Fruit fly (Drosophila melanogaster) whole organism, prepupa: ENCODE results near the gene msi.

ENCODE experiments used
- Blimp-1 ChIP-seq: fragments of 200-800 bp; sonication (Bioruptor generic); optimal IDR thresholded peaks from 3 replicates; lab custom pipeline; 2017; ENCODE audit warnings: missing biosample characterization, missing genetic modification characterization, mild to moderate bottlenecking, moderate library complexity, missing genetic modification reagents
- CG10631 ChIP-seq: fragments of 200-800 bp; sonication (Bioruptor generic); optimal IDR thresholded peaks from 2 replicates; lab custom pipeline; 2016; ENCODE audit warnings: missing biosample characterization, missing genetic modification characterization
- CG10669 ChIP-seq: fragments of 200-800 bp; sonication (Bioruptor generic); optimal IDR thresholded peaks from 3 replicates; lab custom pipeline; 2018; ENCODE audit warnings: missing biosample characterization, mild to moderate bottlenecking, missing genetic modification characterization, moderate library complexity
- CG11294 ChIP-seq: fragments of 200-800 bp; sonication (Bioruptor generic); IDR thresholded peaks from 2 replicates; pipeline ENCODE4 v1.3.6; 2022; ENCODE audit warnings: missing biosample characterization, missing genetic modification characterization
- CG11762 ChIP-seq: fragments of 200-800 bp; sonication (Bioruptor generic); optimal IDR thresholded peaks from 3 replicates; lab custom pipeline; 2016; ENCODE audit warnings: missing biosample characterization, missing genetic modification characterization; ENCODE audit not compliant: insufficient read depth
- CG11902 ChIP-seq: fragments of 200-800 bp; sonication (Bioruptor generic); optimal IDR thresholded peaks from 3 replicates; lab custom pipeline; 2016; ENCODE audit warnings: missing biosample characterization, missing genetic modification characterization
- CG15336 ChIP-seq: fragments of 200-800 bp; sonication (Bioruptor generic); IDR thresholded peaks from 2 replicates; pipeline ENCODE4 v1.3.6; 2022; ENCODE audit warnings: missing biosample characterization, missing genetic modification characterization
- CG16779 ChIP-seq: fragments of 200-800 bp; sonication (Bioruptor generic); optimal IDR thresholded peaks from 3 replicates; lab custom pipeline; 2017; ENCODE audit warnings: missing biosample characterization, mild to moderate bottlenecking, missing genetic modification characterization
- CG3032 ChIP-seq: fragments of 200-800 bp; optimal IDR thresholded peaks from 2 replicates; lab custom pipeline; 2019; ENCODE audit warnings: missing biosample characterization, mild to moderate bottlenecking, missing genetic modification characterization, moderate library complexity
- CG31627 ChIP-seq: fragments of 200-800 bp; sonication (Bioruptor generic); optimal IDR thresholded peaks from 3 replicates; lab custom pipeline; 2016; ENCODE audit warnings: missing biosample characterization, missing genetic modification characterization
- CG34406 ChIP-seq: fragments of 200-800 bp; sonication (Bioruptor generic); optimal IDR thresholded peaks from 3 replicates; lab custom pipeline; 2016; ENCODE audit warnings: missing biosample characterization, missing genetic modification characterization
- CG3919 ChIP-seq: fragments of 200-800 bp; sonication (Bioruptor generic); optimal IDR thresholded peaks from 3 replicates; lab custom pipeline; 2016; ENCODE audit warnings: missing biosample characterization, missing genetic modification characterization
- CG4318 ChIP-seq: fragments of 200-800 bp; sonication (Bioruptor generic); optimal IDR thresholded peaks from 3 replicates; lab custom pipeline; 2017; ENCODE audit warnings: missing biosample characterization, mild to moderate bottlenecking, missing genetic modification characterization
- CG6163 ChIP-seq: fragments of 200-800 bp; sonication (Bioruptor generic); IDR thresholded peaks from 3 replicates; pipeline ENCODE4 v1.3.6; 2022; ENCODE audit warnings: missing biosample characterization, missing genetic modification characterization
- CG6276 ChIP-seq: fragments of 200-800 bp; sonication (Bioruptor generic); optimal IDR thresholded peaks from 2 replicates; lab custom pipeline; 2017; ENCODE audit warnings: missing biosample characterization, mild to moderate bottlenecking, missing genetic modification characterization
- CG6792 ChIP-seq: fragments of 200-800 bp; sonication (Bioruptor generic); optimal IDR thresholded peaks from 3 replicates; lab custom pipeline; 2016; ENCODE audit warnings: missing biosample characterization, missing genetic modification characterization
- CG6808 ChIP-seq: fragments of 200-800 bp; sonication (Bioruptor generic); optimal IDR thresholded peaks from 3 replicates; lab custom pipeline; 2017; ENCODE audit warnings: missing biosample characterization, missing genetic modification characterization, mild to moderate bottlenecking, moderate library complexity, missing genetic modification reagents
- CG6854 ChIP-seq: fragments of 200-800 bp; sonication (Bioruptor generic); optimal IDR thresholded peaks from 2 replicates; lab custom pipeline; 2017; ENCODE audit warnings: missing biosample characterization, mild to moderate bottlenecking, missing genetic modification characterization
- CG8119 ChIP-seq: fragments of 200-800 bp; sonication (Bioruptor generic); IDR thresholded peaks from 3 replicates; pipeline ENCODE4 v1.3.6; 2022; ENCODE audit warnings: missing biosample characterization, missing genetic modification characterization
- CG8319 ChIP-seq: fragments of 200-800 bp; sonication (Bioruptor generic); optimal IDR thresholded peaks from 3 replicates; lab custom pipeline; 2016; ENCODE audit warnings: missing biosample characterization, missing genetic modification characterization
- CG8632 ChIP-seq: fragments of 200-800 bp; sonication (Bioruptor generic); optimal IDR thresholded peaks from 3 replicates; lab custom pipeline; 2016; ENCODE audit warnings: missing biosample characterization, missing genetic modification characterization
- Eip75B ChIP-seq: fragments of 200-800 bp; sonication (Bioruptor generic); optimal IDR thresholded peaks from 3 replicates; lab custom pipeline; 2016; ENCODE audit warnings: missing biosample characterization, missing genetic modification characterization
- Eip78C ChIP-seq: fragments of 200-800 bp; sonication (Bioruptor generic); peaks from one replicate; lab custom pipeline; 2016; ENCODE audit warnings: missing biosample characterization, missing genetic modification characterization
- Ets21C ChIP-seq: fragments of 200-800 bp; sonication (Bioruptor generic); optimal IDR thresholded peaks from 3 replicates; lab custom pipeline; 2016; ENCODE audit warnings: missing biosample characterization, missing genetic modification characterization
- Ets96B ChIP-seq: fragments of 200-800 bp; optimal IDR thresholded peaks from 2 replicates; lab custom pipeline; 2019; ENCODE audit warnings: missing biosample characterization, mild to moderate bottlenecking, missing genetic modification characterization, moderate library complexity
- Gug ChIP-seq: fragments of 200-800 bp; sonication (Bioruptor generic); IDR thresholded peaks from 2 replicates; pipeline ENCODE4 v1.3.6; 2022; ENCODE audit warnings: missing biosample characterization, missing genetic modification characterization
- Hr38 ChIP-seq: sonication (Bioruptor generic); optimal IDR thresholded peaks from 2 replicates; lab custom pipeline; 2016; ENCODE audit warnings: missing biosample characterization, missing genetic modification characterization
- Hr39 ChIP-seq: fragments of 200-800 bp; sonication (Bioruptor generic); optimal IDR thresholded peaks from 2 replicates; lab custom pipeline; 2016; ENCODE audit warnings: missing biosample characterization, missing genetic modification characterization
- Hr4 ChIP-seq: fragments of 200-800 bp; sonication (Bioruptor generic); optimal IDR thresholded peaks from 3 replicates; lab custom pipeline; 2016; ENCODE audit warnings: missing biosample characterization, missing genetic modification characterization
- OdsH ChIP-seq: fragments of 200-800 bp; sonication (Bioruptor generic); optimal IDR thresholded peaks from 3 replicates; lab custom pipeline; 2016; ENCODE audit warnings: missing biosample characterization, missing genetic modification characterization
- Smox ChIP-seq: fragments of 200-800 bp; sonication (Bioruptor generic); optimal IDR thresholded peaks from 3 replicates; lab custom pipeline; 2016; ENCODE audit warnings: missing biosample characterization, missing genetic modification characterization
- Sox102F ChIP-seq: fragments of 200-800 bp; sonication (Bioruptor generic); optimal IDR thresholded peaks from 2 replicates; lab custom pipeline; 2016; ENCODE audit warnings: missing biosample characterization, mild to moderate bottlenecking, missing genetic modification characterization
- Sox14 ChIP-seq: fragments of 200-800 bp; sonication (Bioruptor generic); optimal IDR thresholded peaks from 3 replicates; lab custom pipeline; 2016; ENCODE audit warnings: missing biosample characterization, missing genetic modification characterization
- Sox15 ChIP-seq: fragments of 200-800 bp; sonication (Bioruptor generic); optimal IDR thresholded peaks from 3 replicates; lab custom pipeline; 2016; ENCODE audit warnings: missing biosample characterization, missing genetic modification characterization
- achi ChIP-seq: fragments of 200-800 bp; sonication (Bioruptor generic); optimal IDR thresholded peaks from 3 replicates; lab custom pipeline; 2016; ENCODE audit warnings: missing biosample characterization, missing genetic modification characterization
- acj6 ChIP-seq: fragments of 200-800 bp; sonication (Bioruptor generic); optimal IDR thresholded peaks from 3 replicates; lab custom pipeline; 2016; ENCODE audit warnings: missing biosample characterization, missing genetic modification characterization
- cyc ChIP-seq: fragments of 200-800 bp; sonication (Bioruptor generic); optimal IDR thresholded peaks from 3 replicates; lab custom pipeline; 2016; ENCODE audit warnings: missing biosample characterization, missing genetic modification characterization
- dac ChIP-seq: fragments of 200-800 bp; sonication (Bioruptor generic); optimal IDR thresholded peaks from 2 replicates; lab custom pipeline; 2017; ENCODE audit warnings: missing biosample characterization, mild to moderate bottlenecking, missing genetic modification characterization
- dsx ChIP-seq: fragments of 200-800 bp; optimal IDR thresholded peaks from 3 replicates; lab custom pipeline; 2019; ENCODE audit warnings: missing biosample characterization, mild to moderate bottlenecking, missing genetic modification characterization, moderate library complexity; ENCODE audit not compliant: poor library complexity, severe bottlenecking
- eg ChIP-seq: fragments of 200-800 bp; sonication (Bioruptor generic); IDR thresholded peaks from 3 replicates; pipeline ENCODE4 v1.3.6; 2022; ENCODE audit warnings: missing biosample characterization, missing genetic modification characterization
- esn ChIP-seq: fragments of 200-800 bp; sonication (Bioruptor generic); optimal IDR thresholded peaks from 2 replicates; lab custom pipeline; 2016; ENCODE audit warnings: missing biosample characterization, mild to moderate bottlenecking, missing genetic modification characterization, moderate library complexity
- fd59A ChIP-seq: fragments of 200-800 bp; sonication (Bioruptor generic); optimal IDR thresholded peaks from 2 replicates; lab custom pipeline; 2017; ENCODE audit warnings: missing biosample characterization, mild to moderate bottlenecking, missing genetic modification characterization, missing genetic modification reagents
- fd85E ChIP-seq: fragments of 200-800 bp; sonication (Bioruptor generic); optimal IDR thresholded peaks from 3 replicates; lab custom pipeline; 2016; ENCODE audit warnings: missing biosample characterization, missing genetic modification characterization
- lz ChIP-seq: fragments of 200-800 bp; sonication (Bioruptor generic); optimal IDR thresholded peaks from 3 replicates; lab custom pipeline; 2016; ENCODE audit warnings: missing biosample characterization, missing genetic modification characterization
- net ChIP-seq: fragments of 200-800 bp; sonication (Bioruptor generic); optimal IDR thresholded peaks from 3 replicates; lab custom pipeline; 2016; ENCODE audit warnings: missing biosample characterization, missing genetic modification characterization
- pdm3 ChIP-seq: fragments of 200-800 bp; sonication (Bioruptor generic); optimal IDR thresholded peaks from 3 replicates; lab custom pipeline; 2016; ENCODE audit warnings: missing biosample characterization, missing genetic modification characterization
- salr ChIP-seq, 2 experiments: fragments of 200-800 bp; sonication (Bioruptor generic); optimal IDR thresholded peaks; 3 replicates each; lab custom pipeline; 2016 to 2018; ENCODE audit warnings: missing biosample characterization in 2 of 2, missing genetic modification characterization in 2 of 2, mild to moderate bottlenecking in 1 of 2
- spab ChIP-seq: fragments of 200-800 bp; sonication (Bioruptor generic); optimal IDR thresholded peaks from 2 replicates; lab custom pipeline; 2017; ENCODE audit warnings: missing biosample characterization, mild to moderate bottlenecking, missing genetic modification characterization, missing genetic modification reagents
- ss ChIP-seq, 2 experiments: fragments of 200-800 bp; sonication (Bioruptor generic); optimal IDR thresholded peaks; 2 replicates in 1 of 2; 3 replicates in 1 of 2; lab custom pipeline; 2017 to 2018; ENCODE audit warnings: mild to moderate bottlenecking in 2 of 2, missing biosample characterization in 2 of 2, missing genetic modification characterization in 2 of 2, moderate library complexity in 1 of 2
- svp ChIP-seq: fragments of 200-800 bp; sonication (Bioruptor generic); peaks from one replicate; lab custom pipeline; 2016; ENCODE audit warnings: missing biosample characterization, missing genetic modification characterization
- topi ChIP-seq: fragments of 200-800 bp; sonication (Bioruptor generic); optimal IDR thresholded peaks from 3 replicates; lab custom pipeline; 2016; ENCODE audit warnings: missing biosample characterization, missing genetic modification characterization
- vri ChIP-seq: fragments of 200-800 bp; sonication (Bioruptor generic); optimal IDR thresholded peaks from 3 replicates; lab custom pipeline; 2016; ENCODE audit warnings: missing biosample characterization, mild to moderate bottlenecking, missing genetic modification characterization

msi gene

DNA sequence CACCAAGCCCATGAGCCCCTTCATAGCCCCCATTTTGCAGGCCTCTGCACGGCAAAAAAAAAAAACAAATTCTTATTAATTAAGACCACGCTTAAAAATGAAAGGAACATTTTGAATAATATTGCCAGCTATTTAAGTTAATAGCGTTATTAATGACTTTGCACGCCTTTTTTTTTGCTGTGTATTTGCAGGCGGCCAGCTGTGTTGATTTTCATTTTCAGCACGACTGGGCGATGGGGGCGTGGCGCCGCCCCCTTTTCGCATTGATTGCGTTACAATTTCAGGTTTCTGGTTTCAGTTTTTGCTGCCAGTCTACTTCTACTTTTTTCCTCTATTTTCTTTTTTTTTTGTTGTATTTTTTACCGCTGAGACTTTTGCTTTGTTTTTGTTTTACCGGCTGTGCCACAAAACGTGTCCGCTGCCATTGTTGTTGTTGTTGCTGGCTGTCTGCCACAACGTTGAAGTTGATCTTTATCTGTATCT, 16.0 kb downstream of the msi start:
- TF ChIP-seq topi (GFP tag; lab: Kevin White, UChicago) (peak; percentile 55), CG31627 (GFP tag; lab: Kevin White, UChicago) (peak; percentile 47), CG3032 (peak; percentile 49), Sox14 (peak; percentile 72), Sox15 (peak; percentile 18), net (peak; percentile 87), CG16779 (tag; lab: Kevin White, UChicago) (peak; percentile 86), CG11294 (peak; percentile 81), dac (GFP tag; lab: Kevin White, UChicago) (peak; percentile 82), Sox102F (peak; percentile 19), CG6792 (GFP tag; lab: Kevin White, UChicago) (peak; percentile 80), Eip75B (GFP tag; lab: Kevin White, UChicago) (peak; percentile 86), CG34406 (peak; percentile 44), OdsH (GFP tag; lab: Kevin White, UChicago) (peak; percentile 82), CG11762 (GFP tag; lab: Kevin White, UChicago) (peak; percentile 87), Eip78C (GFP tag; lab: Kevin White, UChicago) (peak; percentile 94), CG10669 (GFP tag; lab: Kevin White, UChicago) (peak; percentile 68), eg (peak; percentile 92), lz (GFP tag; lab: Kevin White, UChicago) (peak; percentile 49), salr (GFP tag; optimal IDR thresholded peaks at IDR 0.05; lab: Kevin White, UChicago) (peak; percentile 59 to 73), CG4318 (peak; percentile 72), Hr39 (peak; percentile 51), CG8119 (peak; percentile 91), CG6163 (peak; percentile 94), Gug (GFP tag; lab: Robert Waterston, UW) (peak; percentile 75), CG10631 (GFP tag; lab: Kevin White, UChicago) (peak; percentile 82), Smox (GFP tag; lab: Kevin White, UChicago) (no peak), dsx (GFP tag; lab: Kevin White, UChicago) (peak; percentile 78), fd59A (GFP tag; lab: Kevin White, UChicago) (peak; percentile 62), esn (GFP tag; lab: Kevin White, UChicago) (peak; percentile 33), Hr4 (GFP tag; lab: Kevin White, UChicago) (peak; percentile 84), CG15336 (GFP tag; lab: Robert Waterston, UW) (peak; percentile 91), achi (GFP tag; lab: Kevin White, UChicago) (peak; percentile 83), CG8632 (peak; percentile 54), fd85E (GFP tag; lab: Kevin White, UChicago) (peak; percentile 76), CG6808 (GFP tag; lab: Kevin White, UChicago) (peak; percentile 90), CG11902 (GFP tag; lab: Kevin White, UChicago) (peak; percentile 71), spab (GFP tag; lab: Kevin White, UChicago) (peak; percentile 83), CG8319 (GFP tag; lab: Kevin White, UChicago) (peak; percentile 46), pdm3 (GFP tag; lab: Kevin White, UChicago) (peak; percentile 86), CG3919 (GFP tag; lab: Kevin White, UChicago) (peak; percentile 91), svp (GFP tag; lab: Kevin White, UChicago) (no peak), cyc (peak; percentile 59), Hr38 (no peak), Blimp-1 (GFP tag; lab: Kevin White, UChicago) (no peak), acj6 (GFP tag; lab: Kevin White, UChicago) (peak; percentile 74), ss (GFP tag; optimal IDR thresholded peaks at IDR 0.05; lab: Kevin White, UChicago) (peak; percentile 96 to 98), Ets21C (peak; percentile 8), CG6854 (no peak), vri (GFP tag; lab: Kevin White, UChicago) (peak; percentile 19), CG6276 (GFP tag; lab: Kevin White, UChicago) (peak; percentile 77), Ets96B (tag; lab: Kevin White, UChicago) (peak; percentile 49)
